Fruit fly (Drosophila melanogaster): ENCODE results near the gene Ipp.

DNA sequence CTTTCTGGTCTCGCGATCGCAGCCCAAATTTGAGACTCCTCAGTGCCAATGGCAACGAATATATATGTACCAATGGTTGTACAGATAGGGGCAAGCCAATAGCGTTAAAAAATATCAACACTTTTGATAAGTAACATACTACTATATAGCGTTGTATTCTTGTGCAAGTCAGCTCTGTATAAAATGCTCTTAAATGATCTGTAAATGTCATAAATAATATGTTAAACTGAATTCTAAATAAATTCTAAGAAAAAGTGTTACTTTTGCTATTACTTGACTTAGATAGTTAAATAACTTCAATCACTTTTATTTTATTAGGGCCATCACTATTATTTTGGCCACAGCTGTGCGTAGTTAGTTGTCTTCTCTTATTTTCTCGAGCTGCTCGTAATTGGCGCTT, 24.0 kb upstream of the Ipp start:
- peak; percentile 11 for TF ChIP-seq CG17806 (tag; optimal IDR thresholded peaks at IDR 0.05)
- TF ChIP-seq CG4496 (GFP tag; IDR thresholded peaks at IDR 0.05) = no peak
- TF ChIP-seq Pif1B (GFP tag; optimal IDR thresholded peaks at IDR 0.05) = peak; percentile 36
- TF ChIP-seq gl (tag; optimal IDR thresholded peaks at IDR 0.05) = no peak
- TF ChIP-seq Pif1A (GFP tag; optimal IDR thresholded peaks at IDR 0.05) = peak; percentile 54
- no peak for TF ChIP-seq CG12605 (GFP tag; IDR thresholded peaks at IDR 0.05)
- no peak for TF ChIP-seq rn (GFP tag; IDR thresholded peaks at IDR 0.05)
- peak; percentile 65 for TF ChIP-seq CG9948 (tag; optimal IDR thresholded peaks at IDR 0.05)
- no peak for TF ChIP-seq CG32121 (GFP tag; IDR thresholded peaks at IDR 0.05)
- TF ChIP-seq Snoo (tag; optimal IDR thresholded peaks at IDR 0.05) = peak; percentile 30

Data from whole organism, pupa.